Worm (Caenorhabditis elegans) whole organism, L3 larva: ENCODE data around the gene Y82E9BR.18.

ENCODE experiments used
- ZK546.5 ChIP-seq: sonication (generic microtip); optimal IDR thresholded peaks from 2 replicates; lab custom pipeline; 2017; ENCODE audit warnings: missing biosample characterization, missing genetic modification characterization
- ama-1 ChIP-seq: fragments of 150-350 bp; optimal IDR thresholded peaks from 2 replicates; lab custom pipeline; 2018
- elt-3 ChIP-seq, 3 experiments: fragments of 150-350 bp in 1 of 3; sonication (generic microtip) in 2 of 3; optimal IDR thresholded peaks; 2 replicates in 2 of 3; 4 replicates in 1 of 3; lab custom pipeline; 2014 to 2017; ENCODE audit warnings: missing biosample characterization in 3 of 3, missing genetic modification characterization in 3 of 3
- lin-39 ChIP-seq: fragments of 150-350 bp; optimal IDR thresholded peaks from 2 replicates; lab custom pipeline; 2018; ENCODE audit warnings: missing biosample characterization, missing genetic modification reagents, missing genetic modification characterization
- nhr-237 ChIP-seq: fragments of 150-350 bp; optimal IDR thresholded peaks from 2 replicates; lab custom pipeline; 2014; ENCODE audit warnings: missing biosample characterization, missing genetic modification characterization
- nhr-67 ChIP-seq: fragments of 150-350 bp; optimal IDR thresholded peaks from 2 replicates; lab custom pipeline; 2014; ENCODE audit warnings: missing biosample characterization, missing genetic modification characterization
- pqm-1 ChIP-seq: fragments of 150-350 bp; optimal IDR thresholded peaks from 2 replicates; lab custom pipeline; 2017; ENCODE audit warnings: missing biosample characterization, missing genetic modification characterization, inconsistent platforms
- unc-39 ChIP-seq: sonication (generic microtip); optimal IDR thresholded peaks from 4 replicates; lab custom pipeline; 2017; ENCODE audit warnings: missing biosample characterization, missing genetic modification characterization
- unc-62 ChIP-seq: fragments of 150-350 bp; sonication (generic microtip); optimal IDR thresholded peaks from 4 replicates; lab custom pipeline; 2014; ENCODE audit warnings: missing biosample characterization, missing genetic modification reagents, missing genetic modification characterization
- ztf-11 ChIP-seq: fragments of 150-350 bp; optimal IDR thresholded peaks from 2 replicates; lab custom pipeline; 2014; ENCODE audit warnings: missing biosample characterization, missing genetic modification characterization

DNA sequence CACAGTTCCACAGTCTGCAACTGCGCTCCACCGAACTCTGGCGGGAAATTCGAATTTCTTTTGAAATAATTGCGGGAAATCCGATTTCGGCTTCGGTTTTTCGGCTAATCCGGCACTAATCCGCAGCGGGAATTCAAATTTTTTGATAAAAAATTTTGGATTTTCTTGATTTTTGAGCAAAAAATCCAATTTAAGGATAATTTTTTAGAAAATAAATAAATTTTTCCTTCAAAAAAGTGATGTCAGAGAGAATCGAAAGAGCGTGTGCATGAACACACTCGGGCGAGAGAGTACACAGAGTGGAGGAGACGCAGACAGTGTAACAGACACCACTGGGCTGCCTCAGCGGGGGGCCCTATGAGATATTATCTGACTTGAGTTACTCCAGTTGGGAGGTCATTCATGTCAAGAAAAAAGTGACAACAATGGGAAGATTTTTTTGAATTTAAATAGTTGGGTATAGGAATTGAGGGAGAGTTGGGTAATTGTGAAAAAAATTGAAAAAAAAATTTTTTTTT lies 53.3 kb downstream of the Y82E9BR.18 start:
- TF ChIP-seq ama-1 (no peak), nhr-237 (tag; lab: Kevin White, UChicago) (no peak), elt-3 (tag; optimal IDR thresholded peaks at IDR 0.05; lab: Kevin White, UChicago) (no peak), lin-39 (no peak), nhr-67 (tag; lab: Kevin White, UChicago) (no peak), ZK546.5 (no peak), unc-39 (tag; lab: Kevin White, UChicago) (no peak), pqm-1 (no peak), unc-62 (no peak), ztf-11 (tag; lab: Kevin White, UChicago) (no peak)
